Worm (Caenorhabditis elegans) whole organism, early embryonic: Measurements from ENCODE around the gene ugt-66.

Experiments
- ama-1 ChIP-seq: fragments of 150-350 bp; optimal IDR thresholded peaks from 2 replicates; lab custom pipeline; 2014
- ets-7 ChIP-seq: sonication (generic microtip); optimal IDR thresholded peaks from 2 replicates; lab custom pipeline; 2016; ENCODE audit warnings: missing genotype, missing genetic modification characterization, missing compliant biosample characterization
- hnd-1 ChIP-seq: sonication (generic microtip); optimal IDR thresholded peaks from 2 replicates; lab custom pipeline; 2016; ENCODE audit warnings: missing genetic modification characterization, missing compliant biosample characterization
- tra-4 ChIP-seq: sonication (generic microtip); optimal IDR thresholded peaks from 2 replicates; lab custom pipeline; 2017; ENCODE audit warnings: missing genetic modification characterization, missing compliant biosample characterization

- TF ChIP-seq tra-4 (no peak), ets-7 (tag; lab: Kevin White, UChicago) (no peak), hnd-1 (tag; lab: Kevin White, UChicago) (no peak), ama-1 (lab: Kevin White, UChicago) (no peak)
These were observed 31.0 kb downstream of the ugt-66 start for ce11 chrIII:6163381-6163780.
